Worm (Caenorhabditis elegans): Measurements from ENCODE around the gene clec-124.
"Not testable (repeated sequence)": the region's sequence is repeated elsewhere in the genome, so short reads cannot be mapped to it uniquely, and the experiment has no call there.

- not testable (repeated sequence) for TF ChIP-seq lin-13 (tag; optimal IDR thresholded peaks at IDR 0.05); nhr-237 (tag; optimal IDR thresholded peaks at IDR 0.05); snpc-4 (tag; optimal IDR thresholded peaks at IDR 0.05); mep-1 (tag; optimal IDR thresholded peaks at IDR 0.05); lsy-2 (tag; optimal IDR thresholded peaks at IDR 0.05); sptf-1 (tag; optimal IDR thresholded peaks at IDR 0.05); blmp-1 (tag; optimal IDR thresholded peaks at IDR 0.05); ceh-39 (tag; optimal IDR thresholded peaks at IDR 0.05); tbx-8 (GFP tag; optimal IDR thresholded peaks at IDR 0.05); ces-1 (GFP tag; optimal IDR thresholded peaks at IDR 0.05); elt-3 (tag; optimal IDR thresholded peaks at IDR 0.05); ztf-11 (tag; optimal IDR thresholded peaks at IDR 0.05)
These were observed 48.3 kb upstream of the clec-124 start, which contains the start of gene sri-48 for ce11 chrII:3201242-3201641.

Measured in whole organism, mixed stage, embryonic.